Fruit fly (Drosophila melanogaster): ENCODE measurements around the gene CG10680.

DNA sequence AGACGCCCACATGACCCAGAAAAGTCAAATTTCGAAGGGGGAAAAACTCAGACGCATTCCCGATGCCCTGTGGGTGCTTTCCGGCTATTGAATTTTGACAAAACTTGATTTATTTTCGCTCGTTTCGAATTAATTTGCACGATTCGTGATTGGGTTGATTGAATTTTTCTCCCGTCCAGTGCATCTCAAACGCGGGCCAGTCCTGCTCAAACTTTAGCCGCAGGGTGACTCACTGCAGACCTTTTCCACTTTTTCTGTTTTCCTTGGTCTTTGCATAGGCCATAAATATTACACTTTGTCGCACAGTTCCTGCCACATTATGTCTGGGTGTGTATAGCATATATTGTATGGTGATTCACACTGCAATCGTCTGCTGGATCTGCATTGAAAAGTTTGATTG, 20.8 kb upstream of the CG10680 start:
- TF ChIP-seq dl (GFP tag; optimal IDR thresholded peaks at IDR 0.05; ENCODE audit: insufficient read depth in 1 of 2, partially characterized antibody in 2 of 2): no peak
- TF ChIP-seq Mio (GFP tag; optimal IDR thresholded peaks at IDR 0.05): no peak
- no peak for TF ChIP-seq h (GFP tag; optimal IDR thresholded peaks at IDR 0.05)
- TF ChIP-seq Jra (GFP tag; optimal IDR thresholded peaks at IDR 0.05): no peak
- no peak for TF ChIP-seq OdsH (GFP tag; optimal IDR thresholded peaks at IDR 0.05)
- no peak for TF ChIP-seq pan (optimal IDR thresholded peaks at IDR 0.05)
- TF ChIP-seq dsf (GFP tag; optimal IDR thresholded peaks at IDR 0.05; ENCODE audit: borderline replicate concordance): no peak
- TF ChIP-seq GATAd (GFP tag; optimal IDR thresholded peaks at IDR 0.05): no peak
- no peak for TF ChIP-seq usp (GFP tag; optimal IDR thresholded peaks at IDR 0.05)
- TF ChIP-seq psq (GFP tag; optimal IDR thresholded peaks at IDR 0.05): no peak
- no peak for TF ChIP-seq lola (GFP tag; optimal IDR thresholded peaks at IDR 0.05)
- TF ChIP-seq ey (GFP tag; optimal IDR thresholded peaks at IDR 0.05): no peak
- TF ChIP-seq dmrt93B (GFP tag; optimal IDR thresholded peaks at IDR 0.05): no peak

Measured in whole organism, wandering third instar larva.